Fruit fly (Drosophila melanogaster) whole organism, pupa: Measurements from ENCODE around the gene ksr.

ENCODE experiments used
- CG17806 ChIP-seq: fragments of 200-800 bp; sonication (Bioruptor generic); optimal IDR thresholded peaks from 2 replicates; lab custom pipeline; 2018; ENCODE audit warnings: missing biosample characterization, mild to moderate bottlenecking, missing genetic modification characterization, moderate library complexity
- Pif1B ChIP-seq: fragments of 200-800 bp; sonication (Bioruptor generic); optimal IDR thresholded peaks from 3 replicates; lab custom pipeline; 2016; ENCODE audit warnings: missing biosample characterization, missing genetic modification characterization
- rn ChIP-seq: fragments of 200-800 bp; sonication (Bioruptor generic); IDR thresholded peaks from 2 replicates; pipeline ENCODE4 v1.3.6; 2022; ENCODE audit warnings: missing biosample characterization, missing genetic modification characterization

dm6 chr3R:5527563-5527962 lies 43.9 kb upstream of the ksr start:
- TF ChIP-seq rn (GFP tag; lab: Robert Waterston, UW) (no peak), CG17806 (tag; lab: Kevin White, UChicago) (no peak), Pif1B (GFP tag; lab: Kevin White, UChicago) (no peak)
